Fruit fly (Drosophila melanogaster): ENCODE data around the gene CG14286.

The CG14286 gene

DNA sequence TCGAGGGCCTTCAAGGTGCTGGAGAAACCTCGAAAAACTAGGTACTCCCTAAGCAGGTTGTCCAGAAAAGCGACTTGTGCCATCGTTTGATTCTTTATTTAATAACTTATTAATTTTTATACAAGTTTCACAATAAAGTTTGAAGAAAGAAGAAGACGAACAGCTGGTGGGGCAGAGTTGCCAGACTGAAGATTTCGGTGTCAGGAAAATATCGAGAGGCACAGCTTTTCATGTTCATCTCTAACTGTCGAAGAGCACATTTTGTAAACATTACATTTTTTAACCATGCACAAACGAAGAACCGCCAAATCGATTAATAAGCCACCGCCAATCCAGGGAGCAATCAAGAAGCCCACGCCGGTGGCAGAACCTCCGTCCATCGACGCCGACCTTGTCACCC is at the start of gene CG14286, which contains the start of gene CG6005:
Gene CG14286 (plus strand): TSS at position 231 of the 400 bp plus-strand sequence.
Gene CG6005 (minus strand): TSS at position 169 of the 400 bp plus-strand sequence.
- TF ChIP-seq CrebA (GFP tag; optimal IDR thresholded peaks at IDR 0.05; ENCODE audit: borderline replicate concordance) (no peak), sage (GFP tag; optimal IDR thresholded peaks at IDR 0.05) (no peak), OdsH (GFP tag; optimal IDR thresholded peaks at IDR 0.05) (peak; percentile 47), Sp1 (GFP tag; optimal IDR thresholded peaks at IDR 0.05) (peak; percentile 2), Abd-B (GFP tag; optimal IDR thresholded peaks at IDR 0.05) (no peak), Mio (GFP tag; optimal IDR thresholded peaks at IDR 0.05) (no peak), sv (GFP tag; optimal IDR thresholded peaks at IDR 0.05) (peak; percentile 41), usp (GFP tag; optimal IDR thresholded peaks at IDR 0.05) (no peak), dsf (GFP tag; optimal IDR thresholded peaks at IDR 0.05; ENCODE audit: borderline replicate concordance) (no peak), jim (GFP tag; optimal IDR thresholded peaks at IDR 0.05) (no peak), psq (GFP tag; optimal IDR thresholded peaks at IDR 0.05) (peak; percentile 26), Vsx2 (GFP tag; optimal IDR thresholded peaks at IDR 0.05; ENCODE audit: partially characterized antibody) (no peak), fru (GFP tag; optimal IDR thresholded peaks at IDR 0.05) (peak; percentile 39), foxo (GFP tag; optimal IDR thresholded peaks at IDR 0.05) (peak in 1 of 2 experiments; percentile 67), ey (GFP tag; optimal IDR thresholded peaks at IDR 0.05) (peak; percentile 49), CG32264 (GFP tag; optimal IDR thresholded peaks at IDR 0.05) (no peak), Hnf4 (GFP tag; optimal IDR thresholded peaks at IDR 0.05) (no peak), HLH106 (tag; optimal IDR thresholded peaks at IDR 0.05) (peak; percentile 17), rgr (GFP tag; optimal IDR thresholded peaks at IDR 0.05) (peak; percentile 66), br (GFP tag; optimal IDR thresholded peaks at IDR 0.05) (peak; percentile 46), Rel (GFP tag; optimal IDR thresholded peaks at IDR 0.05) (no peak), Rel (tag; optimal IDR thresholded peaks at IDR 0.05) (no peak), GATAd (GFP tag; optimal IDR thresholded peaks at IDR 0.05) (no peak), Dif (GFP tag; optimal IDR thresholded peaks at IDR 0.05; ENCODE audit: partially characterized antibody) (no peak), pan (optimal IDR thresholded peaks at IDR 0.05) (no peak), tai (GFP tag; optimal IDR thresholded peaks at IDR 0.05) (no peak), h (GFP tag; optimal IDR thresholded peaks at IDR 0.05) (peak; percentile 49), N (GFP tag; optimal IDR thresholded peaks at IDR 0.05) (no peak), Jra (GFP tag; optimal IDR thresholded peaks at IDR 0.05) (no peak), Dfd (GFP tag; optimal IDR thresholded peaks at IDR 0.05) (no peak), CG9705 (GFP tag; optimal IDR thresholded peaks at IDR 0.05) (no peak), Hr78 (GFP tag; optimal IDR thresholded peaks at IDR 0.05) (no peak), Hr83 (GFP tag; optimal IDR thresholded peaks at IDR 0.05; ENCODE audit: poor library complexity, severe bottlenecking) (peak; percentile 73), brk (GFP tag; optimal IDR thresholded peaks at IDR 0.05) (no peak), dmrt93B (GFP tag; optimal IDR thresholded peaks at IDR 0.05) (no peak), lola (GFP tag; optimal IDR thresholded peaks at IDR 0.05) (no peak), dl (GFP tag; optimal IDR thresholded peaks at IDR 0.05; ENCODE audit: insufficient read depth in 1 of 2, partially characterized antibody in 2 of 2) (no peak), woc (GFP tag; optimal IDR thresholded peaks at IDR 0.05) (no peak), Myc (optimal IDR thresholded peaks at IDR 0.05) (no peak)

DNA sequence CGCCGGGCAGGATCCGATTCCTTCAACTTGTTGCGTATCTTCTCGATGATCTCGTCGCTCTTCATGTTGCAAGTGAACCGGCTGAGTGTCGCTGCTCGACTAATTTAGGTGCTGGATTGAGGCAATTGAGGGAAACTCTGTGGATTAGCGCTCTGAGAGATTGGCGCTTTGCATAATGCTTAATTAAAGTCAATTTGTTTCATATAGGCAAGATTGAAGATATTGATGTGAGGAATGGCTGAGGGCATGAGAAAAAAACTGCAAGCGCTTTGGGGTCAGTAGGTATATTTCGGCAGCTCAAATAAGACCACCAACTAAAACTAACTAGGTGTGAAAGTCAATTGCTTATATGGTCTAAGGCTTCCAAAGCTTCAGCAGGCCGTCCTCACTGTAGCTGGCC is 45.2 kb upstream of the CG14286 start, which contains the start of gene euc:
Gene euc (minus strand): TSS at position 101 of the 400 bp plus-strand sequence.
- no peak for TF ChIP-seq CG9705 (GFP tag; optimal IDR thresholded peaks at IDR 0.05)
- TF ChIP-seq Hnf4 (GFP tag; optimal IDR thresholded peaks at IDR 0.05): no peak
- no peak for TF ChIP-seq ey (GFP tag; optimal IDR thresholded peaks at IDR 0.05)
- no peak for TF ChIP-seq dmrt93B (GFP tag; optimal IDR thresholded peaks at IDR 0.05)
- TF ChIP-seq Rel (GFP tag; optimal IDR thresholded peaks at IDR 0.05): no peak
- TF ChIP-seq Rel (tag; optimal IDR thresholded peaks at IDR 0.05): no peak
- TF ChIP-seq tai (GFP tag; optimal IDR thresholded peaks at IDR 0.05): no peak
- no peak for TF ChIP-seq usp (GFP tag; optimal IDR thresholded peaks at IDR 0.05)
- no peak for TF ChIP-seq sage (GFP tag; optimal IDR thresholded peaks at IDR 0.05)
- no peak for TF ChIP-seq dsf (GFP tag; optimal IDR thresholded peaks at IDR 0.05; ENCODE audit: borderline replicate concordance)
- TF ChIP-seq GATAd (GFP tag; optimal IDR thresholded peaks at IDR 0.05): no peak
- TF ChIP-seq Mio (GFP tag; optimal IDR thresholded peaks at IDR 0.05): no peak

All from whole organism, wandering third instar larva.